Fruit fly (Drosophila melanogaster) whole organism, wandering third instar larva: Measurements from ENCODE around the gene CG42699.

Experiments
- Abd-B ChIP-seq: fragments of >200 bp; optimal IDR thresholded peaks from 2 replicates; lab custom pipeline; 2017; ENCODE audit warnings: missing biosample characterization, missing genetic modification characterization
- CG32264 ChIP-seq: fragments of 200-800 bp; sonication (Bioruptor generic); optimal IDR thresholded peaks from 2 replicates; lab custom pipeline; 2016; ENCODE audit warnings: missing biosample characterization, missing genetic modification characterization
- CG9705 ChIP-seq: fragments of 200-800 bp; sonication (Bioruptor generic); optimal IDR thresholded peaks from 2 replicates; lab custom pipeline; 2018; ENCODE audit warnings: missing biosample characterization, mild to moderate bottlenecking, missing genetic modification characterization
- CrebA ChIP-seq: fragments of 200-800 bp; sonication (Bioruptor generic); optimal IDR thresholded peaks from 2 replicates; lab custom pipeline; 2016; ENCODE audit warnings: missing biosample characterization, mild to moderate bottlenecking, missing genetic modification characterization, borderline replicate concordance
- Dfd ChIP-seq: fragments of >200 bp; optimal IDR thresholded peaks from 2 replicates; lab custom pipeline; 2017; ENCODE audit warnings: missing biosample characterization, missing genetic modification characterization
- Dif ChIP-seq: fragments of 200-275, 200-300 bp; sonication (Bioruptor generic); optimal IDR thresholded peaks from 2 replicates; lab custom pipeline; 2018; ENCODE audit warnings: missing biosample characterization, missing genetic modification characterization; ENCODE audit not compliant: partially characterized antibody
- GATAd ChIP-seq: sonication (Bioruptor generic); optimal IDR thresholded peaks from 2 replicates; lab custom pipeline; 2016; ENCODE audit warnings: missing biosample characterization, missing genetic modification characterization
- HLH106 ChIP-seq: fragments of 200-800 bp; optimal IDR thresholded peaks from 3 replicates; lab custom pipeline; 2019; ENCODE audit warnings: missing biosample characterization, mild to moderate bottlenecking, missing genetic modification characterization, moderate library complexity
- Hnf4 ChIP-seq: fragments of 200-800 bp; sonication (Bioruptor generic); optimal IDR thresholded peaks from 2 replicates; lab custom pipeline; 2016; ENCODE audit warnings: missing biosample characterization, mild to moderate bottlenecking, missing genetic modification characterization
- Hr78 ChIP-seq: fragments of >200 bp; optimal IDR thresholded peaks from 2 replicates; lab custom pipeline; 2017; ENCODE audit warnings: missing biosample characterization, missing genetic modification characterization
- Hr83 ChIP-seq: fragments of 200-300 bp; sonication (Bioruptor generic); optimal IDR thresholded peaks from 2 replicates; lab custom pipeline; 2016; ENCODE audit warnings: missing biosample characterization, mild to moderate bottlenecking, missing genetic modification characterization, moderate library complexity; ENCODE audit not compliant: poor library complexity, severe bottlenecking
- Jra ChIP-seq: sonication (Bioruptor generic); optimal IDR thresholded peaks from 2 replicates; lab custom pipeline; 2016; ENCODE audit warnings: missing biosample characterization, missing genetic modification characterization
- Mio ChIP-seq: sonication (Bioruptor generic); optimal IDR thresholded peaks from 2 replicates; lab custom pipeline; 2016; ENCODE audit warnings: missing biosample characterization, missing genetic modification characterization
- Myc ChIP-seq: fragments of >200 bp; optimal IDR thresholded peaks from 2 replicates; lab custom pipeline; 2017
- N ChIP-seq: fragments of >200 bp; optimal IDR thresholded peaks from 2 replicates; lab custom pipeline; 2018; ENCODE audit warnings: missing biosample characterization, missing external identifiers, missing genetic modification characterization
- OdsH ChIP-seq: fragments of 200-800 bp; sonication (Bioruptor generic); optimal IDR thresholded peaks from 2 replicates; lab custom pipeline; 2016; ENCODE audit warnings: missing biosample characterization, mild to moderate bottlenecking, missing genetic modification characterization
- Rel ChIP-seq, 2 experiments: fragments of 200-800 bp; sonication (Bioruptor generic) in 1 of 2; optimal IDR thresholded peaks; 2 replicates in 1 of 2; 3 replicates in 1 of 2; lab custom pipeline; 2016 to 2019; ENCODE audit warnings: mild to moderate bottlenecking in 2 of 2, missing biosample characterization in 2 of 2, missing genetic modification characterization in 2 of 2, moderate library complexity in 1 of 2
- Sp1 ChIP-seq: fragments of 200-800 bp; sonication (Bioruptor generic); optimal IDR thresholded peaks from 3 replicates; lab custom pipeline; 2019; ENCODE audit warnings: missing biosample characterization, mild to moderate bottlenecking, missing genetic modification characterization, moderate library complexity
- Vsx2 ChIP-seq: fragments of 200-300, 225-300 bp; sonication (Bioruptor generic); optimal IDR thresholded peaks from 2 replicates; lab custom pipeline; 2018; ENCODE audit warnings: missing biosample characterization, missing genetic modification characterization; ENCODE audit not compliant: partially characterized antibody
- br ChIP-seq: fragments of 200-800 bp; sonication (Bioruptor generic); optimal IDR thresholded peaks from 2 replicates; lab custom pipeline; 2016; ENCODE audit warnings: missing biosample characterization, missing genetic modification characterization
- dl ChIP-seq, 2 experiments: fragments of 175-275, 200-275 bp in 1 of 2; fragments of 200-275 bp in 1 of 2; sonication (Bioruptor generic); optimal IDR thresholded peaks; lab custom pipeline; 2018; ENCODE audit warnings: mild to moderate bottlenecking in 2 of 2, missing biosample characterization in 2 of 2, missing genetic modification characterization in 2 of 2, moderate library complexity in 2 of 2; ENCODE audit not compliant: partially characterized antibody in 2 of 2, insufficient read depth in 1 of 2
- dmrt93B ChIP-seq: fragments of 200-800 bp; sonication (Bioruptor generic); optimal IDR thresholded peaks from 2 replicates; lab custom pipeline; 2018; ENCODE audit warnings: missing biosample characterization, mild to moderate bottlenecking, missing genetic modification characterization
- dsf ChIP-seq: sonication (Bioruptor generic); optimal IDR thresholded peaks from 2 replicates; lab custom pipeline; 2016; ENCODE audit warnings: missing biosample characterization, missing genetic modification characterization, borderline replicate concordance
- ey ChIP-seq: fragments of 200-800 bp; sonication (Bioruptor generic); optimal IDR thresholded peaks from 2 replicates; lab custom pipeline; 2016; ENCODE audit warnings: missing biosample characterization, missing genetic modification characterization
- foxo ChIP-seq, 2 experiments: fragments of 200-800 bp; sonication (Bioruptor generic); optimal IDR thresholded peaks; 2 replicates in 1 of 2; 3 replicates in 1 of 2; lab custom pipeline; 2016 to 2017; ENCODE audit warnings: missing biosample characterization in 2 of 2, missing genetic modification characterization in 2 of 2
- fru ChIP-seq: fragments of 200-800 bp; sonication (Bioruptor generic); optimal IDR thresholded peaks from 3 replicates; lab custom pipeline; 2016; ENCODE audit warnings: missing biosample characterization, mild to moderate bottlenecking, missing genetic modification characterization
- h ChIP-seq: fragments of 200-800 bp; sonication (Bioruptor generic); optimal IDR thresholded peaks from 3 replicates; lab custom pipeline; 2016; ENCODE audit warnings: missing biosample characterization, mild to moderate bottlenecking, missing genetic modification characterization
- jim ChIP-seq: fragments of 175-275, 200-325 bp; sonication (Bioruptor generic); optimal IDR thresholded peaks from 2 replicates; lab custom pipeline; 2016; ENCODE audit warnings: missing biosample characterization, mild to moderate bottlenecking, missing genetic modification characterization
- lola ChIP-seq: fragments of >200 bp; optimal IDR thresholded peaks from 2 replicates; lab custom pipeline; 2017; ENCODE audit warnings: missing biosample characterization, missing genetic modification characterization
- pan ChIP-seq: fragments of >200 bp; optimal IDR thresholded peaks from 2 replicates; lab custom pipeline; 2017
- psq ChIP-seq: fragments of 200-800 bp; sonication (Bioruptor generic); optimal IDR thresholded peaks from 3 replicates; lab custom pipeline; 2017; ENCODE audit warnings: missing biosample characterization, mild to moderate bottlenecking, missing genetic modification characterization, moderate library complexity
- rgr ChIP-seq: fragments of 200-800 bp; sonication (Bioruptor generic); optimal IDR thresholded peaks from 3 replicates; lab custom pipeline; 2016; ENCODE audit warnings: missing biosample characterization, mild to moderate bottlenecking, missing genetic modification characterization
- sage ChIP-seq: fragments of 200-800 bp; sonication (Bioruptor generic); optimal IDR thresholded peaks from 2 replicates; lab custom pipeline; 2016; ENCODE audit warnings: missing biosample characterization, mild to moderate bottlenecking, missing genetic modification characterization
- sv ChIP-seq: fragments of 200-800 bp; sonication (Bioruptor generic); optimal IDR thresholded peaks from 3 replicates; lab custom pipeline; 2016; ENCODE audit warnings: missing biosample characterization, missing genetic modification characterization
- tai ChIP-seq: sonication (Bioruptor generic); optimal IDR thresholded peaks from 2 replicates; lab custom pipeline; 2016; ENCODE audit warnings: missing biosample characterization, missing genetic modification characterization
- usp ChIP-seq: fragments of >200 bp; optimal IDR thresholded peaks from 2 replicates; lab custom pipeline; 2017; ENCODE audit warnings: missing biosample characterization, missing genetic modification characterization
- woc ChIP-seq: sonication (Bioruptor generic); optimal IDR thresholded peaks from 2 replicates; lab custom pipeline; 2016; ENCODE audit warnings: missing biosample characterization, mild to moderate bottlenecking, missing genetic modification characterization

CG42699 gene

DNA sequence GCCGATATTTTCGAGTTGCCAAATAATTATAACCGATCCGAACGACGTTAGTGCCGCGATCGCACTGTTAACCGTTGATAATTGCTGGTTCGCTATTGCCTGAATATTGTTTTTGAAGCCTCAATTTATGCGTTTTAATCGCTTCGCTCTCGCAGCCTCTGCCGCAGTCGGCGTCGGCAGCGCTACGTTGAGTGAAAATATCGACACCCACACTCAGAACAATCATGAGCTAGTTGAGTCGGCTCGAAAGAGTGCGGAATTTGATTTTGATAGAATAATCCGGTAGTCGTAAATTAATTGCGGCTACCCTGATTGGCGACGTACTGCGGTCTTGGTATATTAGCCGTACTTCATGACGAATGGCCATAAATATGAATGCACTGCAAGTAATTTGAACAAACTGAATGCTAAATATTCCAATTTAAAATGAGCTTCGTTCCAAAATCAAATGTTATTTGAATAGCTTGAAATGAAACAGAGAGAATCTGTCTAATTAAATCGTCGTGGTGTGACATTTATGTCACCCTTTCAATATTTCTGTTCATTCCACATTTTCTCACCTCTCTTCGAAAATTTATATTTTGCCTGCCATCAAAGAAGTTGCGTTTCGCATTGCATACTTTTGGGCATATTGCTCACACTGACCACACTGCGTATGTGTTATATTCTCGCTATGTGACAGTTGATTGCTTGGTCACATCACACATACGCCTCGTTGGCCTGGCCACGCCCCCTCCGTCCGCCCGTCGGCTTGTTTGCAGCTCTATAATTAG is 48.7 kb upstream of the CG42699 start:
- TF ChIP-seq Sp1 (GFP tag; lab: Kevin White, UChicago) (peak; percentile 38), Myc (lab: Kevin White, UChicago) (peak; percentile 45), foxo (GFP tag; optimal IDR thresholded peaks at IDR 0.05; lab: Kevin White, UChicago) (peak in 1 of 2 experiments; percentile 34), Jra (GFP tag; lab: Kevin White, UChicago) (no peak), N (GFP tag; lab: Kevin White, UChicago) (peak; percentile 35), h (GFP tag; lab: Kevin White, UChicago) (peak; percentile 29), br (GFP tag; lab: Kevin White, UChicago) (no peak), fru (GFP tag; lab: Kevin White, UChicago) (peak; percentile 19), Hnf4 (GFP tag; lab: Kevin White, UChicago) (no peak), Mio (GFP tag; lab: Kevin White, UChicago) (no peak), ey (peak; percentile 11), rgr (GFP tag; lab: Kevin White, UChicago) (peak; percentile 22), CrebA (GFP tag; lab: Kevin White, UChicago) (peak; percentile 46), lola (GFP tag; lab: Kevin White, UChicago) (no peak), dl (GFP tag; optimal IDR thresholded peaks at IDR 0.05; lab: Kevin White, UChicago; ENCODE audit: insufficient read depth in 1 of 2, partially characterized antibody in 2 of 2) (no peak)

dm6 chrX:5717741-5718475 is 46.4 kb upstream of the CG42699 start, which contains the start of gene CG33080:
TSS of gene CG33080 (minus strand) at chrX:5717778.
- peak; percentile 13 for TF ChIP-seq rgr (GFP tag; lab: Kevin White, UChicago)
- TF ChIP-seq foxo (GFP tag; optimal IDR thresholded peaks at IDR 0.05; lab: Kevin White, UChicago): peak in 1 of 2 experiments; percentile 23
- TF ChIP-seq fru (GFP tag; lab: Kevin White, UChicago): peak; percentile 1
- no peak for TF ChIP-seq CG9705
- peak; percentile 97 for TF ChIP-seq Vsx2 (GFP tag; lab: Kevin White, UChicago)
- TF ChIP-seq Hnf4 (GFP tag; lab: Kevin White, UChicago): peak; percentile 27
- no peak for TF ChIP-seq OdsH (GFP tag; lab: Kevin White, UChicago)
- TF ChIP-seq br (GFP tag; lab: Kevin White, UChicago): peak; percentile 15
- TF ChIP-seq Mio (GFP tag; lab: Kevin White, UChicago): no peak
- TF ChIP-seq HLH106 (tag; lab: Kevin White, UChicago): peak; percentile 7
- peak; percentile 55 for TF ChIP-seq h (GFP tag; lab: Kevin White, UChicago)
- no peak for TF ChIP-seq Hr78 (GFP tag; lab: Kevin White, UChicago)

DNA sequence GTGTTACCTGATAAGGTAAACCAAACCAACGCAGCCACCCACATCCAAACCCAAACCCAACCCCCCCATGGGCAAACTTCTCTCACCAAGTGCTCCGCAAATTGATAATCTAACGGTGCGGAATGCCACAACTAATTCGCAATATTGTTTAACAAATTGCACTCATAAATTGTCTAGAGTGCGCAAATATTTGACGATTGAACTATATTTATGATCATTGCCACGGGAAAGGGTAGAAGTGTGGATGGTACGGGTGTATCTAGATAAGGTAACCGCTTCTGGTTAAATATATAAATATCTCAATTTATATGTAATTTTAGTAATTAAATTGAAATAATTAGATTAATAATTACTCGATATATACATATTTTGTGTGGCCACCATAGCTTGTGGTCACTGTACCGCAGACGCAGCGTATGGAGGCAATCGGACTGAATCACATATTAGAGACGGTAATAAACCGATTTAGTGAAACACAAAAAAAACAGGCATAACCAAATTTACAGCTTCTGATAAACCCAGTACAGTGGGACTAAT is 45.8 kb upstream of the CG42699 start:
- TF ChIP-seq Jra (GFP tag; lab: Kevin White, UChicago): no peak
- no peak for TF ChIP-seq woc (GFP tag; lab: Kevin White, UChicago)
- peak; percentile 55 for TF ChIP-seq psq (GFP tag; lab: Kevin White, UChicago)
- TF ChIP-seq usp (GFP tag; lab: Kevin White, UChicago): no peak
- TF ChIP-seq Vsx2 (GFP tag; lab: Kevin White, UChicago): no peak
- no peak for TF ChIP-seq Rel (GFP tag; optimal IDR thresholded peaks at IDR 0.05; lab: Kevin White, UChicago)
- TF ChIP-seq Rel (tag; optimal IDR thresholded peaks at IDR 0.05; lab: Kevin White, UChicago): peak; percentile 67
- TF ChIP-seq foxo (GFP tag; optimal IDR thresholded peaks at IDR 0.05; lab: Kevin White, UChicago): peak in 1 of 2 experiments; percentile 83
- TF ChIP-seq CG9705: peak; percentile 59
- TF ChIP-seq lola (GFP tag; lab: Kevin White, UChicago): no peak
- TF ChIP-seq GATAd (GFP tag; lab: Kevin White, UChicago): no peak
- TF ChIP-seq Hr83 (GFP tag; lab: Kevin White, UChicago): no peak
- no peak for TF ChIP-seq Abd-B
- no peak for TF ChIP-seq tai (GFP tag; lab: Kevin White, UChicago)
- peak; percentile 55 for TF ChIP-seq Hnf4 (GFP tag; lab: Kevin White, UChicago)
- TF ChIP-seq dl (GFP tag; optimal IDR thresholded peaks at IDR 0.05; lab: Kevin White, UChicago; ENCODE audit: insufficient read depth in 1 of 2, partially characterized antibody in 2 of 2): no peak
- TF ChIP-seq CG32264: no peak
- peak; percentile 84 for TF ChIP-seq rgr (GFP tag; lab: Kevin White, UChicago)
- peak; percentile 84 for TF ChIP-seq HLH106 (tag; lab: Kevin White, UChicago)
- peak; percentile 46 for TF ChIP-seq ey
- TF ChIP-seq sage: peak; percentile 52
- no peak for TF ChIP-seq pan (lab: Kevin White, UChicago)
- peak; percentile 81 for TF ChIP-seq Sp1 (GFP tag; lab: Kevin White, UChicago)
- TF ChIP-seq dsf (GFP tag; lab: Kevin White, UChicago): no peak
- TF ChIP-seq N (GFP tag; lab: Kevin White, UChicago): no peak
- no peak for TF ChIP-seq jim (GFP tag; lab: Kevin White, UChicago)
- TF ChIP-seq fru (GFP tag; lab: Kevin White, UChicago): peak; percentile 67
- TF ChIP-seq Myc (lab: Kevin White, UChicago): no peak
- TF ChIP-seq dmrt93B (GFP tag; lab: Kevin White, UChicago): peak; percentile 42
- no peak for TF ChIP-seq Dfd (GFP tag; lab: Kevin White, UChicago)
- no peak for TF ChIP-seq Dif (GFP tag; lab: Kevin White, UChicago)
- no peak for TF ChIP-seq Hr78 (GFP tag; lab: Kevin White, UChicago)
- no peak for TF ChIP-seq sv (GFP tag; lab: Kevin White, UChicago)
- TF ChIP-seq br (GFP tag; lab: Kevin White, UChicago): peak; percentile 39
- no peak for TF ChIP-seq CrebA (GFP tag; lab: Kevin White, UChicago)
- peak; percentile 70 for TF ChIP-seq h (GFP tag; lab: Kevin White, UChicago)
